Worm (Caenorhabditis elegans) whole organism, L4 larva: Measurements from ENCODE around the gene scav-1.

Experiments used
- D1046.2 ChIP-seq: fragments of 200-800 bp; sonication (Bioruptor generic); IDR thresholded peaks from 2 replicates; pipeline ENCODE4 v1.3.6; 2022; ENCODE audit warnings: missing genetic modification characterization, missing compliant biosample characterization
- F10B5.3 ChIP-seq: sonication (generic microtip); optimal IDR thresholded peaks from 2 replicates; lab custom pipeline; 2016; ENCODE audit warnings: mild to moderate bottlenecking, missing genetic modification characterization, missing compliant biosample characterization
- F49E8.2 ChIP-seq: sonication (generic microtip); optimal IDR thresholded peaks from 2 replicates; lab custom pipeline; 2016; ENCODE audit warnings: missing compliant biosample characterization, mild to moderate bottlenecking, missing genetic modification characterization, borderline replicate concordance
- T20F7.1 ChIP-seq: fragments of 200-800 bp; sonication (Bioruptor generic); optimal IDR thresholded peaks from 2 replicates; lab custom pipeline; 2018; ENCODE audit warnings: mild to moderate bottlenecking, missing genetic modification characterization, missing compliant biosample characterization
- T26A8.4 ChIP-seq: fragments of 200-800 bp; sonication (Bioruptor generic); IDR thresholded peaks from 2 replicates; pipeline ENCODE4 v1.3.6; 2022; ENCODE audit warnings: missing genetic modification characterization, missing compliant biosample characterization
- Y48G9A.11 ChIP-seq: fragments of 200-800 bp; sonication (Bioruptor generic); IDR thresholded peaks from 2 replicates; pipeline ENCODE4 v1.3.6; 2022; ENCODE audit warnings: missing genetic modification reagents, missing genetic modification characterization, missing compliant biosample characterization
- arid-1 ChIP-seq: fragments of 200-800 bp; sonication (Bioruptor generic); conservative IDR thresholded peaks from 2 replicates; pipeline ENCODE4 v1.3.6; 2022; ENCODE audit warnings: missing genetic modification reagents, missing genetic modification characterization, missing compliant biosample characterization
- attf-4 ChIP-seq: sonication (generic microtip); optimal IDR thresholded peaks from 3 replicates; lab custom pipeline; 2017; ENCODE audit warnings: missing biosample characterization, missing genetic modification characterization
- ceh-20 ChIP-seq: fragments of 200-800 bp; sonication (Bioruptor generic); IDR thresholded peaks from 2 replicates; pipeline ENCODE4 v1.3.6; 2022; ENCODE audit warnings: missing genetic modification reagents, missing genetic modification characterization, missing compliant biosample characterization
- ceh-28 ChIP-seq: fragments of 150-350 bp; optimal IDR thresholded peaks from 2 replicates; lab custom pipeline; 2014; ENCODE audit warnings: missing biosample characterization, missing genetic modification reagents, missing genetic modification characterization
- ceh-44 ChIP-seq: fragments of 200-800 bp; sonication (Bioruptor generic); IDR thresholded peaks from 2 replicates; pipeline ENCODE4 v1.3.6; 2022; ENCODE audit warnings: missing genetic modification reagents, missing genetic modification characterization, missing compliant biosample characterization
- ces-1 ChIP-seq: fragments of 150-350 bp; sonication (generic microtip); optimal IDR thresholded peaks from 4 replicates; lab custom pipeline; 2014; ENCODE audit warnings: missing biosample characterization, missing genetic modification reagents, missing genetic modification characterization
- cey-2 ChIP-seq: sonication (generic microtip); optimal IDR thresholded peaks from 3 replicates; lab custom pipeline; 2017; ENCODE audit warnings: missing genetic modification characterization, mild to moderate bottlenecking, missing compliant biosample characterization, antibody characterized with exemption, borderline replicate concordance; ENCODE audit not compliant: insufficient read depth
- daf-12 ChIP-seq: fragments of 150-350 bp; optimal IDR thresholded peaks from 2 replicates; lab custom pipeline; 2014; ENCODE audit warnings: missing biosample characterization, missing genetic modification reagents, missing genetic modification characterization
- dmd-9 ChIP-seq: fragments of 200-800 bp; sonication (Bioruptor generic); IDR thresholded peaks from 2 replicates; pipeline ENCODE4 v1.3.6; 2022; ENCODE audit warnings: missing genetic modification reagents, missing genetic modification characterization, missing compliant biosample characterization
- dpl-1 ChIP-seq: fragments of 150-350 bp; optimal IDR thresholded peaks from 2 replicates; lab custom pipeline; 2014; ENCODE audit warnings: missing biosample characterization, missing genetic modification reagents, missing genetic modification characterization
- duxl-1 ChIP-seq: sonication (generic microtip); optimal IDR thresholded peaks from 2 replicates; lab custom pipeline; 2016; ENCODE audit warnings: mild to moderate bottlenecking, missing genetic modification characterization, moderate library complexity, missing compliant biosample characterization; ENCODE audit not compliant: poor library complexity
- dve-1 ChIP-seq: sonication (generic microtip); optimal IDR thresholded peaks from 2 replicates; lab custom pipeline; 2017; ENCODE audit warnings: antibody characterized with exemption, mild to moderate bottlenecking, missing genetic modification characterization, missing compliant biosample characterization; ENCODE audit not compliant: insufficient read depth
- egl-27 ChIP-seq: sonication (generic microtip); optimal IDR thresholded peaks from 3 replicates; lab custom pipeline; 2017; ENCODE audit warnings: missing biosample characterization, missing genetic modification reagents, missing genetic modification characterization
- fkh-10 ChIP-seq: fragments of 150-350 bp; optimal IDR thresholded peaks from 2 replicates; lab custom pipeline; 2014; ENCODE audit warnings: missing biosample characterization, missing genetic modification reagents, missing genetic modification characterization
- fos-1 ChIP-seq: fragments of 150-350 bp; optimal IDR thresholded peaks from 2 replicates; lab custom pipeline; 2014; ENCODE audit warnings: missing biosample characterization, missing genetic modification characterization
- gei-8 ChIP-seq: fragments of 200-800 bp; sonication (Bioruptor generic); optimal IDR thresholded peaks from 2 replicates; lab custom pipeline; 2018; ENCODE audit warnings: mild to moderate bottlenecking, missing genetic modification characterization, missing compliant biosample characterization
- hlh-30 ChIP-seq: sonication (generic microtip); optimal IDR thresholded peaks from 2 replicates; lab custom pipeline; 2017; ENCODE audit warnings: antibody characterized with exemption, mild to moderate bottlenecking, missing genetic modification characterization, missing compliant biosample characterization; ENCODE audit not compliant: insufficient read depth
- jun-1 ChIP-seq: fragments of 150-350 bp; optimal IDR thresholded peaks from 2 replicates; lab custom pipeline; 2014; ENCODE audit warnings: missing biosample characterization, missing genetic modification reagents, missing genetic modification characterization
- lin-15B ChIP-seq: fragments of 150-350 bp; sonication (generic microtip); optimal IDR thresholded peaks from 3 replicates; lab custom pipeline; 2014; ENCODE audit warnings: missing biosample characterization, missing genetic modification characterization
- lin-38 ChIP-seq: fragments of 200-800 bp; sonication (Bioruptor generic); IDR thresholded peaks from 2 replicates; pipeline ENCODE4 v1.3.6; 2022; ENCODE audit warnings: missing genetic modification reagents, missing genetic modification characterization, missing compliant biosample characterization
- lsy-2 ChIP-seq, 2 experiments: fragments of 150-350 bp in 1 of 2; sonication (generic microtip) in 1 of 2; optimal IDR thresholded peaks; 2 replicates each; lab custom pipeline; 2014 to 2017; ENCODE audit warnings: missing biosample characterization in 2 of 2, missing genetic modification characterization in 2 of 2
- madf-5 ChIP-seq, 2 experiments: fragments of 200-800 bp; sonication (Bioruptor generic); IDR thresholded peaks; 2 replicates each; pipeline ENCODE4 v1.3.6; 2022; ENCODE audit warnings: missing compliant biosample characterization in 2 of 2, missing genetic modification characterization in 2 of 2
- mdt-29 ChIP-seq: fragments of 200-800 bp; sonication (Bioruptor generic); IDR thresholded peaks from 2 replicates; pipeline ENCODE4 v1.3.6; 2022; ENCODE audit warnings: missing genetic modification reagents, missing genetic modification characterization, missing compliant biosample characterization
- mes-2 ChIP-seq: sonication (generic microtip); optimal IDR thresholded peaks from 2 replicates; lab custom pipeline; 2016; ENCODE audit warnings: missing genotype, mild to moderate bottlenecking, missing genetic modification characterization, missing compliant biosample characterization; ENCODE audit not compliant: poor library complexity, severe bottlenecking
- mxl-3 ChIP-seq: fragments of 200-800 bp; sonication (Bioruptor generic); optimal IDR thresholded peaks from 2 replicates; lab custom pipeline; 2018; ENCODE audit warnings: mild to moderate bottlenecking, missing genetic modification characterization, missing compliant biosample characterization
- nhr-10 ChIP-seq: fragments of 150-350 bp; optimal IDR thresholded peaks from 2 replicates; lab custom pipeline; 2014; ENCODE audit warnings: missing biosample characterization, missing genetic modification characterization
- nhr-102 ChIP-seq: sonication (generic microtip); optimal IDR thresholded peaks from 2 replicates; lab custom pipeline; 2016; ENCODE audit warnings: mild to moderate bottlenecking, missing genetic modification characterization, moderate library complexity, missing compliant biosample characterization
- nhr-25 ChIP-seq: sonication (generic microtip); optimal IDR thresholded peaks from 2 replicates; lab custom pipeline; 2017; ENCODE audit warnings: missing genetic modification characterization, mild to moderate bottlenecking, missing compliant biosample characterization, antibody characterized with exemption, moderate library complexity, borderline replicate concordance; ENCODE audit not compliant: insufficient read depth
- nhr-77 ChIP-seq: fragments of 150-350 bp; optimal IDR thresholded peaks from 2 replicates; lab custom pipeline; 2014; ENCODE audit warnings: missing biosample characterization, missing genetic modification characterization
- pha-4 ChIP-seq, 2 experiments: fragments of 150-350 bp in 1 of 2; fragments of 200-800 bp in 1 of 2; sonication (Bioruptor generic) in 1 of 2; IDR thresholded peaks in 1 of 2; optimal IDR thresholded peaks in 1 of 2; 2 replicates each; pipeline versions ENCODE4 v1.3.6 to Lab custom; 2014 to 2022; ENCODE audit warnings: missing genetic modification characterization in 2 of 2, missing genetic modification reagents in 2 of 2, missing biosample characterization in 1 of 2, missing compliant biosample characterization in 1 of 2
- php-3 ChIP-seq: fragments of 200-800 bp; sonication (Bioruptor generic); IDR thresholded peaks from 2 replicates; pipeline ENCODE4 v1.3.6; 2022; ENCODE audit warnings: missing genetic modification reagents, missing genetic modification characterization, missing compliant biosample characterization
- rbr-2 ChIP-seq: sonication (generic microtip); optimal IDR thresholded peaks from 2 replicates; lab custom pipeline; 2016; ENCODE audit warnings: missing genotype, missing genetic modification characterization, missing compliant biosample characterization
- saeg-2 ChIP-seq: fragments of 200-800 bp; sonication (Bioruptor generic); IDR thresholded peaks from 2 replicates; pipeline ENCODE4 v1.3.6; 2022; ENCODE audit warnings: missing genetic modification reagents, missing genetic modification characterization, missing compliant biosample characterization
- sdz-12 ChIP-seq: fragments of 200-800 bp; sonication (Bioruptor generic); optimal IDR thresholded peaks from 2 replicates; lab custom pipeline; 2018; ENCODE audit warnings: mild to moderate bottlenecking, missing genetic modification characterization, missing compliant biosample characterization
- skn-1 ChIP-seq: fragments of 150-350 bp; optimal IDR thresholded peaks from 2 replicates; lab custom pipeline; 2014; ENCODE audit warnings: missing biosample characterization, missing genetic modification characterization
- snpc-4 ChIP-seq: fragments of 150-350 bp; optimal IDR thresholded peaks from 2 replicates; lab custom pipeline; 2014; ENCODE audit warnings: missing biosample characterization, missing genetic modification characterization
- spr-1 ChIP-seq: sonication (generic microtip); optimal IDR thresholded peaks from 2 replicates; lab custom pipeline; 2016; ENCODE audit warnings: mild to moderate bottlenecking, missing genetic modification characterization, missing compliant biosample characterization
- tag-97 ChIP-seq: fragments of 200-800 bp; sonication (Bioruptor generic); IDR thresholded peaks from 2 replicates; pipeline ENCODE4 v1.3.6; 2022; ENCODE audit warnings: missing genetic modification characterization, missing compliant biosample characterization
- unc-39 ChIP-seq: sonication (generic microtip); optimal IDR thresholded peaks from 2 replicates; lab custom pipeline; 2017; ENCODE audit warnings: missing biosample characterization, missing genetic modification characterization
- unc-62 ChIP-seq, 3 experiments: fragments of 150-350 bp in 1 of 3; sonication (generic microtip); optimal IDR thresholded peaks in 2 of 3; peaks in 1 of 3; 1 replicate in 1 of 3; 2 replicates in 2 of 3; lab custom pipeline; 2014 to 2017; ENCODE audit warnings: missing biosample characterization in 3 of 3, missing genetic modification characterization in 3 of 3, missing genetic modification reagents in 3 of 3, missing genotype in 1 of 3
- zfp-2 ChIP-seq: sonication (generic microtip); optimal IDR thresholded peaks from 2 replicates; lab custom pipeline; 2016; ENCODE audit warnings: mild to moderate bottlenecking, missing genetic modification characterization, missing compliant biosample characterization
- zip-2 ChIP-seq: fragments of 150-350 bp; optimal IDR thresholded peaks from 2 replicates; lab custom pipeline; 2014; ENCODE audit warnings: missing biosample characterization, missing genetic modification characterization
- ztf-7 ChIP-seq: fragments of 150-350 bp; optimal IDR thresholded peaks from 2 replicates; lab custom pipeline; 2014; ENCODE audit warnings: missing biosample characterization, missing genetic modification characterization

scav-1 gene

DNA sequence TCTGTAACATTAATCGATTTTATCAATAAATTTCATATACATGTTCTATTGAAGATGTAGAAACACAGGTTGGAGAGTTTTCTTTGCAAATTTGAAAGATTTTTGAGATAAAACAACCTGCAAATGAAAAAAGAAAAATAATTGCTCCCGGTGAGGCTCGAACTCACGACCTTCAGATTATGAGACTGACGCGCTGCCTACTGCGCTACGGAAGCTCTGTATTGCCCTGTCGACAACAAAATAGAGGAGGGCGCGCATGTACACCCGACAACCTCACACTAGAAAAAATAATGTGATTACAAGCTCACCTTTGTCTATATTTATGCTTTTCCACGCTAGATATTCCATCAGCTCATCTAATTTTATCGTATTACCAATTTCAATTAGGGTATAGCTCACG lies 6.9 kb upstream of the scav-1 start (continued):
- TF ChIP-seq zip-2 = no peak
- TF ChIP-seq ceh-28 (tag; lab: Kevin White, UChicago) = no peak
- TF ChIP-seq mes-2 (tag; lab: Kevin White, UChicago) = peak; percentile 63
- TF ChIP-seq nhr-102 (tag; lab: Kevin White, UChicago) = no peak
- peak; percentile 51; the same call in 1 of the 2 replicates for TF ChIP-seq dmd-9 (GFP tag; lab: Robert Waterston, UW)
- no peak for TF ChIP-seq unc-62 (GFP tag; optimal IDR thresholded peaks at IDR 0.05 in 1 of 2; lab: Kevin White, UChicago)
- TF ChIP-seq unc-62 (tag; optimal IDR thresholded peaks at IDR 0.05; lab: Kevin White, UChicago) = no peak
- TF ChIP-seq nhr-10 (tag; lab: Kevin White, UChicago) = no peak
- TF ChIP-seq T20F7.1 (GFP tag; lab: Kevin White, UChicago) = no peak
- TF ChIP-seq spr-1 (tag; lab: Kevin White, UChicago) = peak; percentile 28
- no peak for TF ChIP-seq hlh-30 (tag; lab: Kevin White, UChicago)
- no peak for TF ChIP-seq egl-27 (tag; lab: Kevin White, UChicago)
- 0 out of 2 replicates have a peak, but pooled peaks have one; percentile 22 for TF ChIP-seq ceh-20 (GFP tag; lab: Robert Waterston, UW)
- peak; percentile 48 for TF ChIP-seq rbr-2 (tag; lab: Kevin White, UChicago)
- peak in 1 of 2 experiments; percentile 73; a peak in 1 of 4 replicates for TF ChIP-seq madf-5 (GFP tag; IDR thresholded peaks at IDR 0.05; lab: Robert Waterston, UW)
- TF ChIP-seq arid-1 (GFP tag; lab: Robert Waterston, UW) = peak; percentile 73
- TF ChIP-seq daf-12 (tag; lab: Kevin White, UChicago) = no peak
- TF ChIP-seq lsy-2 (tag; optimal IDR thresholded peaks at IDR 0.05; lab: Kevin White, UChicago) = no peak
- peak; percentile 59; the same call in 1 of the 2 replicates for TF ChIP-seq D1046.2 (GFP tag; lab: Robert Waterston, UW)
- no peak for TF ChIP-seq mdt-29
- TF ChIP-seq dpl-1 (GFP tag; lab: Kevin White, UChicago) = no peak
- TF ChIP-seq F10B5.3 = peak; percentile 11
- no peak for TF ChIP-seq mxl-3
- no peak for TF ChIP-seq skn-1 (tag; lab: Kevin White, UChicago)
- TF ChIP-seq duxl-1 (tag; lab: Kevin White, UChicago) = peak; percentile 11
- no peak for TF ChIP-seq F49E8.2 (tag; lab: Kevin White, UChicago)
- TF ChIP-seq zfp-2 (tag; lab: Kevin White, UChicago) = no peak
- TF ChIP-seq fos-1 (tag; lab: Kevin White, UChicago) = no peak
- no peak for TF ChIP-seq ces-1 (GFP tag; lab: Kevin White, UChicago)
- TF ChIP-seq lin-15B = no peak
- no peak for TF ChIP-seq unc-39
- no peak for TF ChIP-seq nhr-25 (tag; lab: Kevin White, UChicago)
- TF ChIP-seq fkh-10 = no peak
- peak; percentile 68 for TF ChIP-seq ceh-44 (GFP tag; lab: Robert Waterston, UW)
- TF ChIP-seq cey-2 (tag; lab: Kevin White, UChicago) = no peak
- no peak for TF ChIP-seq jun-1 (tag; lab: Kevin White, UChicago)
- 0 out of 2 replicates have a peak, but pooled peaks have one; percentile 74 for TF ChIP-seq T26A8.4 (GFP tag; lab: Robert Waterston, UW)
- TF ChIP-seq lin-38 (GFP tag; lab: Robert Waterston, UW) = no peak
- TF ChIP-seq dve-1 (tag; lab: Kevin White, UChicago) = no peak
- TF ChIP-seq nhr-77 (tag; lab: Kevin White, UChicago) = no peak
- TF ChIP-seq ztf-7 (tag; lab: Kevin White, UChicago) = no peak
- no peak for TF ChIP-seq snpc-4 (tag; lab: Kevin White, UChicago)
- no peak for TF ChIP-seq tag-97
- TF ChIP-seq php-3 (GFP tag; lab: Robert Waterston, UW) = peak; percentile 30; the same call in 1 of the 2 replicates
- no peak for TF ChIP-seq saeg-2 (GFP tag; lab: Robert Waterston, UW)
- TF ChIP-seq attf-4 (tag; lab: Kevin White, UChicago) = no peak
- no peak; the same call in 1 of the 2 replicates for TF ChIP-seq pha-4 (GFP tag; IDR thresholded peaks at IDR 0.05; lab: Robert Waterston, UW)
- TF ChIP-seq pha-4 (tag; optimal IDR thresholded peaks at IDR 0.05; lab: Kevin White, UChicago) = no peak
- no peak for TF ChIP-seq sdz-12 (GFP tag; lab: Kevin White, UChicago)
- peak; percentile 7 for TF ChIP-seq gei-8 (GFP tag; lab: Kevin White, UChicago)
- TF ChIP-seq Y48G9A.11 (GFP tag; lab: Robert Waterston, UW) = peak; percentile 33; the same call in 1 of the 2 replicates
